Fruit fly (Drosophila melanogaster) Kc167 (cell line): ENCODE results near the gene TwdlQ.

Experiments used
- Myc ChIP-seq: fragments of >200 bp; optimal IDR thresholded peaks from 2 replicates; lab custom pipeline; 2017; ENCODE audit warnings: missing external identifiers
- Sin3A ChIP-seq: fragments of >200 bp; optimal IDR thresholded peaks from 2 replicates; lab custom pipeline; 2018; ENCODE audit warnings: missing external identifiers
- h ChIP-seq: fragments of >200 bp; optimal IDR thresholded peaks from 3 replicates; lab custom pipeline; 2018; ENCODE audit warnings: missing external identifiers
- insv ChIP-seq: fragments of >200 bp; optimal IDR thresholded peaks from 3 replicates; lab custom pipeline; 2018; ENCODE audit warnings: missing external identifiers
- psq ChIP-seq: fragments of >200 bp; optimal IDR thresholded peaks from 2 replicates; lab custom pipeline; 2017; ENCODE audit warnings: missing external identifiers
- ttk ChIP-seq: sonication (Bioruptor generic); optimal IDR thresholded peaks from 2 replicates; lab custom pipeline; 2017; ENCODE audit warnings: missing external identifiers

TwdlQ gene

dm6 chr3R:26693490-26693889 is at the start of gene TwdlQ:
Gene TwdlQ, minus strand, starts transcription at chr3R:26693590.
- TF ChIP-seq insv (lab: Kevin White, UChicago) = no peak
- no peak for TF ChIP-seq psq (lab: Kevin White, UChicago)
- TF ChIP-seq Sin3A = no peak
- TF ChIP-seq h (lab: Kevin White, UChicago) = no peak
- no peak for TF ChIP-seq Myc (lab: Kevin White, UChicago)
- TF ChIP-seq ttk = no peak

dm6 chr3R:26737310-26737709 is 43.9 kb upstream of the TwdlQ start, which contains the start of gene CG14247:
Gene CG14247, plus strand, starts transcription at chr3R:26737610.
- no peak for TF ChIP-seq Myc (lab: Kevin White, UChicago)
- no peak for TF ChIP-seq h (lab: Kevin White, UChicago)
- no peak for TF ChIP-seq psq (lab: Kevin White, UChicago)
- no peak for TF ChIP-seq insv (lab: Kevin White, UChicago)
- no peak for TF ChIP-seq ttk
- no peak for TF ChIP-seq Sin3A

DNA sequence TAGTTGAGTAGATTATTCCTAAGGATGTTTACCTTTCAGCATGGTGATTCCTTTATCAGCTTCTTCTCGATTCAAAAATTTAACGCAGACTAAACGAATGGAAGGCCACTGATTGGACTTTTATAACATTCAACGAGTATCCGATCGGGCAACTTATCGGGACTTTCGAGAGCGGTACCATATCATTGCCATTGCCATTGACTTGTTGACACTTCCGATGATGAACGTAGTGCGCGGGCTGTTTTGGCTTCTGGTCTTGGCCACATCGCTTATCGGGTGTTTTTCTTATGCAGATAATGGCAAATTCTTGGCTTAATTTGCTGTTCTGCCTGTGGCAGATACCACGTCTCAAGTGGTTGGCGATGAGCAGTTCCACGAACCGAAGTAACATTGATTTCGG is 42.8 kb upstream of the TwdlQ start, which contains the start of gene CG6403:
Gene CG6403, minus strand, starts transcription at position 101 of the 400 bp plus-strand sequence.
- TF ChIP-seq ttk = no peak
- TF ChIP-seq psq (lab: Kevin White, UChicago) = no peak
- TF ChIP-seq Myc (lab: Kevin White, UChicago) = no peak

DNA sequence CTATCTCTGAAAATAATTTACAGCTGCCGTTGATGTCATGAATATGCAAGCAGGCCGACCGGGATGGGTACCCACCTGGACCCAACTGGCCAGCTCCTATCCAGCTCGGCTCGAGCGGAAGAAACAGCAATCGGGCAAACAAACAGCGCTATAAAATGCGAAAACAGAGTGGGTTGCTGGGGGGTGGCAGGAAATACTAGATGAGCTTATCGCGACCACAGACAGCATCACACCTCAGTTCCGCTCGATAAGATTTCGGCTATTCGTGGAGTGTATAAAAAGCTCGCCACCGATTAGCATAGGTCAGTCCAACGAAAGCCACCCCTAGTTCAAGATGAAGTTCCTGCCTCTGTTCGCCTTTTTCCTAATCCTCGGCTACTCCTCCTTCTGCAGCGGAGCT is 35.0 kb upstream of the TwdlQ start, which contains the start of gene CG14245:
Gene CG14245, plus strand, starts transcription at position 301 of the 400 bp plus-strand sequence.
- no peak for TF ChIP-seq psq (lab: Kevin White, UChicago)
- no peak for TF ChIP-seq ttk
- no peak for TF ChIP-seq h (lab: Kevin White, UChicago)
- no peak for TF ChIP-seq Myc (lab: Kevin White, UChicago)
- no peak for TF ChIP-seq Sin3A
- TF ChIP-seq insv (lab: Kevin White, UChicago) = no peak

dm6 chr3R:26727014-26727413 is 33.6 kb upstream of the TwdlQ start, which contains the start of gene CG14246:
Gene CG14246, plus strand, starts transcription at chr3R:26727314.
- TF ChIP-seq Myc (lab: Kevin White, UChicago) (no peak), h (lab: Kevin White, UChicago) (no peak), insv (lab: Kevin White, UChicago) (no peak), psq (lab: Kevin White, UChicago) (no peak), Sin3A (no peak), ttk (no peak)

dm6 chr3R:26725833-26726232 is 32.4 kb upstream of the TwdlQ start, which contains the start of gene CG14244:
Gene CG14244, plus strand, starts transcription at chr3R:26726133.
- TF ChIP-seq h (lab: Kevin White, UChicago) = no peak
- TF ChIP-seq psq (lab: Kevin White, UChicago) = no peak
- TF ChIP-seq ttk = no peak
- TF ChIP-seq Sin3A = no peak
- TF ChIP-seq Myc (lab: Kevin White, UChicago) = no peak

DNA sequence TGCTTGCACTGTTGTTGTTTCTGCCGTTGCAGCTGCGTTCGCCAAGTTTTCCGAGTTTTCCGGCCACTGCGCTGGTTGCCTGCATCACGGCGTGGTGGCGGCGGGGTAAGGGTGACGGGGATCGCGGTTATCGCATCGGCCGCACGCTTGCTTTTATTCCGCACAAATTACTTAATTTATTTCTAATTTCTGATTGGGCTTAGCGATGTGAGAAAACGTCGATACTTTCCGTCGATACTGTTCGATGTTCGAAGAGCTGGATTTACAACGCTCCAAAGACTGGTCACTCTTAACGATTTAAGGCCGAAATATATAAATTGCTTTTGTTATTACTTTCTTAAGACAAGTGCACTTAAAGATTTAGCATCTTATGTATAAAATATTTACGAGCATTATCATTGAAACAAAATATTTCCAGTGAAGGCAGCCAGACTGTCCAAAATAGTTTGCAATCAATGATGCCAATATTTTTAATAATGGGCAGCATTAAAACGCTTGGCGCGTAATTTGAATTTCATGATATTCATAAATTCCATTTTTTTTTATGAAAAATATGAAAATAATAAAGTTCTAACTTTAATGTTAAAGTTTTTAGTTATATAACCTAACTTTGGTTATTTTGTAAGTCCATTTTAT is 31.7 kb upstream of the TwdlQ start, which contains the start of gene CG6420:
Gene CG6420, minus strand, starts transcription at position 240 of the 636 bp plus-strand sequence.
- TF ChIP-seq Myc (lab: Kevin White, UChicago) (no peak), ttk (no peak)

DNA sequence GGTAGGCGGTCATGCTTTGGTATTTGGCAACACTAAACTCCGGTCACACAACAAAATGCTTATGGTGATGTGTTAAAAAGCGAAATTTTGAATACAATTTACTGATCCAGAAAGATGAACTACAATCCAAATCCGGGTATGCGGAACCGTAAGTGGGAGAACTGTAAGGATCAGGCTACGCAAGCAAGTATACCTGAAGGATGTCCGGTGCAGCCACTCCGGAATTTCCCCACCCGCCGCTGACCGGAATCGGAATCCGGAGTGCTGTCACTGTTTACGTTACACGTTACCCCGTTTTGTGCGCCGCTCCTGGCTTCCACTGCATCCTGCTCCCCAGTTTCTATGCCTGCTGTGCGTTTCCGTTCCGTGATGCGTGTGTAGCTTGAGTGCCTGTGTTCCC is 24.5 kb upstream of the TwdlQ start, which contains the start of gene Yif1:
Gene Yif1, plus strand, starts transcription at position 8 of the 400 bp plus-strand sequence.
- TF ChIP-seq ttk (no peak), h (lab: Kevin White, UChicago) (no peak), Sin3A (no peak), insv (lab: Kevin White, UChicago) (no peak), Myc (lab: Kevin White, UChicago) (no peak), psq (lab: Kevin White, UChicago) (no peak)

DNA sequence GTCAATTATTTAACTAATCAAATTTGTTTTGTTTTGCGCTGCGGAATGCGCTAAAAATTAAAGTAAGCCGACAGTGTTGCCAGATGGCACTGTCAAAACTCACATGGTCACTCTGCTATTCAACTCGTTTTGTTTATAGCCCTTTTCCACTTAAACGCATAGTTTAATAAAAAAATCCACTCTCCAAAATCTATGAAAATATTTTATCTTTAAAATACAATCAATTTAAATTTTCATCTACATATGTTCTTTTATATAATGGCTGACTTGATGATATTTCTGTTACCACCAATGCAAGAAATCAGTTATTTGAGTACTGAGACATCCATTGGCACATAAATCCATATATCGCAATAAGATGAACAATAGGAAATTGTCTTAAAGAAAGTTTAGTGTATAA is 23.9 kb upstream of the TwdlQ start, which contains the start of gene CG6425:
Gene CG6425, minus strand, starts transcription at position 95 of the 400 bp plus-strand sequence.
- TF ChIP-seq h (lab: Kevin White, UChicago) = no peak
- no peak for TF ChIP-seq Sin3A
- TF ChIP-seq ttk = no peak
- no peak for TF ChIP-seq Myc (lab: Kevin White, UChicago)
- TF ChIP-seq psq (lab: Kevin White, UChicago) = no peak
- no peak for TF ChIP-seq insv (lab: Kevin White, UChicago)

DNA sequence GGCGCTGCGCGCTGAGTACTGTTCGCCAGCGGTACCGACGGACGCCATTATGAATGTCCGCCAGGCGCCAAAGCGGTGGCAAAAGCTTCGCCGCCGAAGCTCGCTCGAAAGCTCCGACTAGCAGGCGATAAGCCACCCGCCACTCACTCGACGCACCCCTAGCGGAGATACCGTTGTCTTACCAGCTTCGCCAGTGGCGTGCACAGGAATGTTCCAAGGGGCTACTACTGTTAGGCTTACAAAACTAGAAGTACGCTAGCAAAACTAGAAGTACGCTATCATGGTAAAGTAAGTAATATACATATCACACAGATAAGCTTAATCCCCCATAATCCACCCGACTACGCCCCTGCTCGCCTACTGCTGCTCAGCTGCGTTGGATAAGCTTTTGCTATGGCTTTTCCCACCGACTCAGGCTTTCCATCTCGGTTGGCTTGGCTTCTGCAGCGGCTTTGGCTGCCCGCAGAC is 20.8 kb upstream of the TwdlQ start, which contains the start of gene amon:
Gene amon, minus strand, starts transcription at position 51 of the 468 bp plus-strand sequence.
- TF ChIP-seq Myc (lab: Kevin White, UChicago) = no peak

DNA sequence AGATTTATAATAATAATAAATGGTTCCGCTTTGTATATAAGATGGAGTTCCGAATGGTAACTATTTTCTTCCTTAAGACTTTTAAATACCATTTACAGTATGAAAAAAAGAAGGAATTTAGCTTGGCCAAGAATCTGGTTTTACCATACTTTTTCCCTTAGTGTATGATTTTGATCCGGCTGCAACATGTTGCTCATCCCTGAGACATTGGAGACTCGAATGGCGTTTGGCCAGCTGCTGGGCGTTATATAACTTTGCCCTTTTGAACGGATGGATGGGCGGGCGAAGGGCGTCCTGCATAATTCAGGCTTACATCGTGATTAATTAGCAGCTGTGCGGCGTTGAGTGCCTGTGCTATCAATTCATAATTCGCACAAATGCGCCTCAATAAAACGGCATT is 10.9 kb upstream of the TwdlQ start:
- TF ChIP-seq Myc (lab: Kevin White, UChicago) (no peak), ttk (no peak), h (lab: Kevin White, UChicago) (no peak), Sin3A (no peak), psq (lab: Kevin White, UChicago) (no peak), insv (lab: Kevin White, UChicago) (no peak)

DNA sequence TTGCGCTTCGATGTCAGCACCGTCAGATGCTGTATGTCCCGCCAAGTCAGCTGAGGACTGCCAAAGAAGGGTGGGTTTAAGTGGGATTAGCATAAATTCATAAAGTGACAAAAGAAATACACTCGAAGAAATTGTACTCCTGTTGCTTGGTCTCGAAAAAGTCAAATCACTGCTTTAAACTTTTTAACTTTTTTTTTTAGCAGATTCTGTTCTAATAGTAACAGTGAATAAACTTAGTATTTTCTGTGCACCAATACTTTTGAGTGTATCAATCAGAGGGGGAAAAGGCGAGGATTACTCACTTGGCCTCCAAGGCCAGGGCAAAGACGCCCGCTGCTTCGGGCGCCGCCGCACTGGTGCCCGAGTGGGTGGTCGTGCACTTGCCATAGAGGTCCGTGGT is 6.7 kb upstream of the TwdlQ start:
- TF ChIP-seq psq (lab: Kevin White, UChicago) (no peak), insv (lab: Kevin White, UChicago) (no peak), h (lab: Kevin White, UChicago) (no peak), Sin3A (no peak), Myc (lab: Kevin White, UChicago) (no peak), ttk (no peak)

DNA sequence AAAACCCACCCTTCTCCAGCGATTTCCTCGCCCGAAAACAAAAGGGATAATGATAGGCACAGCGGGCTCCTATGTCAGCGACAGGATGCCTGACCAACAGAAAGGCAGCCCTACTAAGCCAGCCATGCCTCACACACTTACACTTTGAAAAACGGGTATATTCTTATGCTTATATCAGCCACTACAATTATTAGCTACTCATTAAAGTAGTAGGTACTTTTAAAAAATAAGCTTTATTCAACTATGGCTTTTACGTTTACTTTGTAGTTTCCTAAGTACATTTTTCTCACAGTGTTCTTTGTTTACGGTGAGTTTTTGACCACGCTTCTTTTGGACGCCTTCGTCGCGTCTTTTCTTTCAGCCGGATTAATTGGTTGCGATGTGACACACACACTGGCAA is 3.2 kb downstream of the TwdlQ start:
- TF ChIP-seq Sin3A (no peak), insv (lab: Kevin White, UChicago) (no peak)
